Fruit fly (Drosophila melanogaster): ENCODE data around the gene vig.

Gene vig

dm6 chr2L:15057225-15058117 is 12.6 kb downstream of the vig start, which contains the start of gene ck (continued):
- TF ChIP-seq CG10543 (GFP tag; optimal IDR thresholded peaks at IDR 0.05): no peak
- no peak for TF ChIP-seq CG15479 (GFP tag; optimal IDR thresholded peaks at IDR 0.05)
- TF ChIP-seq Atf6 (GFP tag; IDR thresholded peaks at IDR 0.05): no peak
- no peak; the same call in 2 of the 3 replicates for TF ChIP-seq mld (GFP tag; IDR thresholded peaks at IDR 0.05; ENCODE audit: partially characterized antibody)
- TF ChIP-seq H15 (GFP tag; IDR thresholded peaks at IDR 0.05): no peak
- no peak for TF ChIP-seq dpn (GFP tag; optimal IDR thresholded peaks at IDR 0.05)
- peak; percentile 29 for TF ChIP-seq gsb-n (tag; optimal IDR thresholded peaks at IDR 0.05)
- TF ChIP-seq ranshi (GFP tag; IDR thresholded peaks at IDR 0.05): no peak
- no peak for TF ChIP-seq CG2120 (GFP tag; optimal IDR thresholded peaks at IDR 0.05)
- TF ChIP-seq ato (GFP tag; IDR thresholded peaks at IDR 0.05; ENCODE audit: partially characterized antibody): peak; percentile 77
- TF ChIP-seq Aef1 (GFP tag; IDR thresholded peaks at IDR 0.05): no peak
- TF ChIP-seq NfI (GFP tag; optimal IDR thresholded peaks at IDR 0.05): no peak
- TF ChIP-seq CG12104 (GFP tag; optimal IDR thresholded peaks at IDR 0.05): no peak
- TF ChIP-seq Bdp1 (GFP tag; optimal IDR thresholded peaks at IDR 0.05): no peak
- peak; percentile 77 for TF ChIP-seq CG2116 (GFP tag; optimal IDR thresholded peaks at IDR 0.05)
- no peak for TF ChIP-seq zfh2 (GFP tag; optimal IDR thresholded peaks at IDR 0.05)
- no peak for TF ChIP-seq Sox102F (GFP tag; optimal IDR thresholded peaks at IDR 0.05)
- TF ChIP-seq CG8765 (GFP tag; IDR thresholded peaks at IDR 0.05): no peak
- no peak for TF ChIP-seq luna (GFP tag; optimal IDR thresholded peaks at IDR 0.05)
- peak; percentile 49 for TF ChIP-seq MESR4 (GFP tag; optimal IDR thresholded peaks at IDR 0.05)
- no peak for TF ChIP-seq CG11456 (GFP tag; IDR thresholded peaks at IDR 0.05)
- no peak for TF ChIP-seq Mes4 (GFP tag; optimal IDR thresholded peaks at IDR 0.05)
- no peak for TF ChIP-seq H2.0 (GFP tag; IDR thresholded peaks at IDR 0.05)
- TF ChIP-seq inv (GFP tag; IDR thresholded peaks at IDR 0.05; ENCODE audit: partially characterized antibody): peak; percentile 59; the same call in 1 of the 2 replicates
- no peak for TF ChIP-seq sima (GFP tag; optimal IDR thresholded peaks at IDR 0.05)
- TF ChIP-seq CG16863 (GFP tag; optimal IDR thresholded peaks at IDR 0.05): no peak
- peak; percentile 67 for TF ChIP-seq CG8290 (GFP tag; optimal IDR thresholded peaks at IDR 0.05)
- peak; percentile 20 to 77 for TF ChIP-seq CG8290 (tag; optimal IDR thresholded peaks at IDR 0.05)
- TF ChIP-seq lola (GFP tag; optimal IDR thresholded peaks at IDR 0.05): no peak
- TF ChIP-seq CG11247 (GFP tag; IDR thresholded peaks at IDR 0.05): no peak
- TF ChIP-seq nerfin-2 (GFP tag; IDR thresholded peaks at IDR 0.05; ENCODE audit: partially characterized antibody): peak; percentile 89
- TF ChIP-seq hbn (GFP tag; IDR thresholded peaks at IDR 0.05; ENCODE audit: partially characterized antibody): peak; percentile 66
- TF ChIP-seq ssp (GFP tag; IDR thresholded peaks at IDR 0.05): no peak
- TF ChIP-seq grn (GFP tag; optimal IDR thresholded peaks at IDR 0.05): peak; percentile 77
- peak; percentile 93 for TF ChIP-seq Dp (GFP tag; optimal IDR thresholded peaks at IDR 0.05)
- no peak for TF ChIP-seq Tbp (GFP tag; optimal IDR thresholded peaks at IDR 0.05)
- TF ChIP-seq Max (GFP tag; optimal IDR thresholded peaks at IDR 0.05): no peak
- peak; percentile 30; the same call in 1 of the 3 replicates for TF ChIP-seq row (GFP tag; IDR thresholded peaks at IDR 0.05)
- no peak for TF ChIP-seq CG10209 (GFP tag; optimal IDR thresholded peaks at IDR 0.05)
- TF ChIP-seq CG11085 (GFP tag; IDR thresholded peaks at IDR 0.05): no peak
- peak; percentile 60 for TF ChIP-seq knrl (GFP tag; IDR thresholded peaks at IDR 0.05; ENCODE audit: partially characterized antibody)
- TF ChIP-seq Side (GFP tag; optimal IDR thresholded peaks at IDR 0.05): no peak
- peak; percentile 77 for TF ChIP-seq CG31365 (tag; optimal IDR thresholded peaks at IDR 0.05)
- TF ChIP-seq pita (GFP tag; optimal IDR thresholded peaks at IDR 0.05): no peak
- TF ChIP-seq CG4328 (GFP tag; optimal IDR thresholded peaks at IDR 0.05): no peak
- TF ChIP-seq fd3F (GFP tag; optimal IDR thresholded peaks at IDR 0.05): no peak
- no peak for TF ChIP-seq CG17359 (tag; optimal IDR thresholded peaks at IDR 0.05)
- TF ChIP-seq Opbp (GFP tag; IDR thresholded peaks at IDR 0.05; ENCODE audit: partially characterized antibody): peak; percentile 68; the same call in 2 of the 3 replicates
- TF ChIP-seq CG8388 (GFP tag; optimal IDR thresholded peaks at IDR 0.05): no peak

Data from whole organism, embryonic.